Fruit fly (Drosophila melanogaster) whole organism, prepupa: Measurements from ENCODE around the gene pasi1.
A peak's percentile ranks its signal among the peaks of the same experiment; 100 is the strongest.

ENCODE experiments used
- Blimp-1 ChIP-seq: fragments of 200-800 bp; sonication (Bioruptor generic); optimal IDR thresholded peaks from 3 replicates; lab custom pipeline; 2017; ENCODE audit warnings: missing biosample characterization, missing genetic modification characterization, mild to moderate bottlenecking, moderate library complexity, missing genetic modification reagents
- CG15336 ChIP-seq: fragments of 200-800 bp; sonication (Bioruptor generic); IDR thresholded peaks from 2 replicates; pipeline ENCODE4 v1.3.6; 2022; ENCODE audit warnings: missing biosample characterization, missing genetic modification characterization
- CG6792 ChIP-seq: fragments of 200-800 bp; sonication (Bioruptor generic); optimal IDR thresholded peaks from 3 replicates; lab custom pipeline; 2016; ENCODE audit warnings: missing biosample characterization, missing genetic modification characterization
- Gug ChIP-seq: fragments of 200-800 bp; sonication (Bioruptor generic); IDR thresholded peaks from 2 replicates; pipeline ENCODE4 v1.3.6; 2022; ENCODE audit warnings: missing biosample characterization, missing genetic modification characterization
- Hr4 ChIP-seq: fragments of 200-800 bp; sonication (Bioruptor generic); optimal IDR thresholded peaks from 3 replicates; lab custom pipeline; 2016; ENCODE audit warnings: missing biosample characterization, missing genetic modification characterization
- achi ChIP-seq: fragments of 200-800 bp; sonication (Bioruptor generic); optimal IDR thresholded peaks from 3 replicates; lab custom pipeline; 2016; ENCODE audit warnings: missing biosample characterization, missing genetic modification characterization
- net ChIP-seq: fragments of 200-800 bp; sonication (Bioruptor generic); optimal IDR thresholded peaks from 3 replicates; lab custom pipeline; 2016; ENCODE audit warnings: missing biosample characterization, missing genetic modification characterization

DNA sequence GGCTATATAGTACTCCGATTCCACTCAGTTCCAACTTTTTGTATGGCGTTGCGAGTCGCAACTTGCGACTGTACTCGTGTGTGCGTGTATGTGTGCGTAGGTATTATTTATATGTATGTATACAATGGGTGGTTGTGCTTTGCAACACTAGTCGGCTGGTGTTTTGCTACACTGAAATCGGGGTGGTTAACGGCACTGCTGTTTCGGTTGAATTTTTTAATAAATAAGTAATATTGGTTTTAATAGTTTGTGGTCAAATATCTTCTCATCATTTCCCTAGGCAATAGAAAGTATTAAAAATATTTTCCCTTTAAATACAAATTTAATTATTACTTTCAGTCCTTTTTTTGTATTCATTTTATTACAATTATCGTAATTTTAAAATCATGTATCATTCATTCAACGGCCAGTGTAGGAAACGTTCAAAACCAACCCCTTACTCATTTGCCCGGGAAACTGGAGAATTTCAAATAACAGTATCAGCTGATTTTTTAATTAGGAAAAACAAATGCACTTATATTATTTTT lies 3.4 kb downstream of the pasi1 start, which contains the start of gene CG7379:
- TF ChIP-seq Gug (GFP tag; lab: Robert Waterston, UW): no peak
- no peak for TF ChIP-seq achi (GFP tag; lab: Kevin White, UChicago)
- peak; percentile 75 for TF ChIP-seq CG6792 (GFP tag; lab: Kevin White, UChicago)
- TF ChIP-seq net: peak; percentile 64
- no peak for TF ChIP-seq Hr4 (GFP tag; lab: Kevin White, UChicago)
- no peak for TF ChIP-seq CG15336 (GFP tag; lab: Robert Waterston, UW)
- TF ChIP-seq Blimp-1 (GFP tag; lab: Kevin White, UChicago): peak; percentile 34
